Worm (Caenorhabditis elegans) whole organism, mixed stage, embryonic: ENCODE results near the gene srxa-8.

ENCODE experiments used
- ceh-43 ChIP-seq: fragments of 200-800 bp; sonication (Bioruptor generic); optimal IDR thresholded peaks from 2 replicates; lab custom pipeline; 2018; ENCODE audit warnings: mild to moderate bottlenecking, missing genetic modification characterization, moderate library complexity, missing compliant biosample characterization
- ham-2 ChIP-seq: fragments of 200-800 bp; sonication (Bioruptor generic); optimal IDR thresholded peaks from 2 replicates; lab custom pipeline; 2018; ENCODE audit warnings: mild to moderate bottlenecking, missing genetic modification characterization, missing compliant biosample characterization
- lin-13 ChIP-seq: fragments of 150-350 bp; optimal IDR thresholded peaks from 2 replicates; lab custom pipeline; 2014; ENCODE audit warnings: missing biosample characterization, missing genetic modification characterization
- lsy-2 ChIP-seq: fragments of 150-350 bp; optimal IDR thresholded peaks from 2 replicates; lab custom pipeline; 2014; ENCODE audit warnings: missing biosample characterization, missing genetic modification characterization
- mab-5 ChIP-seq: fragments of 150-350 bp; optimal IDR thresholded peaks from 2 replicates; lab custom pipeline; 2014; ENCODE audit warnings: missing biosample characterization, missing genetic modification characterization
- mep-1 ChIP-seq: fragments of 150-350 bp; optimal IDR thresholded peaks from 2 replicates; lab custom pipeline; 2017; ENCODE audit warnings: missing biosample characterization, missing genetic modification reagents, missing genetic modification characterization, inconsistent platforms
- mls-2 ChIP-seq: sonication (generic microtip); optimal IDR thresholded peaks from 2 replicates; lab custom pipeline; 2016; ENCODE audit warnings: mild to moderate bottlenecking, missing genetic modification characterization, moderate library complexity, missing compliant biosample characterization
- nhr-12 ChIP-seq: fragments of 150-350 bp; optimal IDR thresholded peaks from 2 replicates; lab custom pipeline; 2014; ENCODE audit warnings: missing biosample characterization, missing genetic modification characterization
- nhr-28 ChIP-seq: fragments of 150-350 bp; optimal IDR thresholded peaks from 2 replicates; lab custom pipeline; 2014; ENCODE audit warnings: missing biosample characterization, missing genetic modification characterization
- snpc-4 ChIP-seq: fragments of 150-350 bp; optimal IDR thresholded peaks from 2 replicates; lab custom pipeline; 2014; ENCODE audit warnings: missing biosample characterization, missing genetic modification characterization
- sptf-1 ChIP-seq: sonication (generic microtip); optimal IDR thresholded peaks from 2 replicates; lab custom pipeline; 2017; ENCODE audit warnings: mild to moderate bottlenecking, missing genetic modification characterization, moderate library complexity, missing compliant biosample characterization
- unc-62 ChIP-seq: fragments of 150-350 bp; optimal IDR thresholded peaks from 2 replicates; lab custom pipeline; 2014; ENCODE audit warnings: missing biosample characterization, missing genetic modification reagents, missing genetic modification characterization
- ztf-11 ChIP-seq: fragments of 150-350 bp; optimal IDR thresholded peaks from 2 replicates; lab custom pipeline; 2014; ENCODE audit warnings: missing biosample characterization, missing genetic modification characterization

DNA sequence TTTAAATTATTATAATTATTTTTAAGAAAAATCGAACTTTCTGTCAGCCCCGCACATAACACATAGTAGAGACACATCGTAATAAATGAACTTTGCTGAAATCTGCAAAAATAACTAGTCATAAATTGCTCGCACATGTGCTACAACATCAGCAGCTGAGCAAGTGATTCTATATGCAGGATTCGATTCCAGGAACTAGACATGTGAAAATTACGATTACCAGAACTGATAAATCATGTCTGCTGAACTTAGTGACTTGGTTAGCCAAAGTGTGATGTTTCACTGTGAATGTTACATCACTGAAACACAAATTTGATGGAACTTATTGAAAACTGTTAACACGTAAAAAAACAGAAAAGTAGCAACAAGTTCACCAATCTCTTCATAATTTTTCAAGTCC lies 38.6 kb upstream of the srxa-8 start:
- no peak for TF ChIP-seq lsy-2 (tag; lab: Kevin White, UChicago)
- no peak for TF ChIP-seq mep-1 (tag; lab: Kevin White, UChicago)
- no peak for TF ChIP-seq ztf-11 (tag; lab: Kevin White, UChicago)
- no peak for TF ChIP-seq mls-2 (tag; lab: Kevin White, UChicago)
- no peak for TF ChIP-seq snpc-4 (tag; lab: Kevin White, UChicago)
- no peak for TF ChIP-seq unc-62 (GFP tag; lab: Kevin White, UChicago)
- no peak for TF ChIP-seq lin-13
- no peak for TF ChIP-seq ceh-43 (GFP tag; lab: Kevin White, UChicago)
- TF ChIP-seq nhr-12 (tag; lab: Kevin White, UChicago) = no peak
- no peak for TF ChIP-seq ham-2
- no peak for TF ChIP-seq nhr-28 (tag; lab: Kevin White, UChicago)
- no peak for TF ChIP-seq sptf-1
- TF ChIP-seq mab-5 = no peak
